Worm (Caenorhabditis elegans) whole organism, L3 larva: ENCODE data around the gene bcl-11.

Experiments used
- R02D3.7 ChIP-seq: fragments of 150-350 bp; optimal IDR thresholded peaks from 2 replicates; lab custom pipeline; 2014; ENCODE audit warnings: missing biosample characterization, missing genetic modification characterization
- ZK546.5 ChIP-seq: sonication (generic microtip); optimal IDR thresholded peaks from 2 replicates; lab custom pipeline; 2017; ENCODE audit warnings: missing biosample characterization, missing genetic modification characterization
- ama-1 ChIP-seq: fragments of 150-350 bp; optimal IDR thresholded peaks from 2 replicates; lab custom pipeline; 2018
- ceh-16 ChIP-seq: sonication (generic microtip); optimal IDR thresholded peaks from 2 replicates; lab custom pipeline; 2017; ENCODE audit warnings: missing biosample characterization, missing genetic modification characterization
- ceh-82 ChIP-seq: fragments of 150-350 bp; optimal IDR thresholded peaks from 2 replicates; lab custom pipeline; 2014; ENCODE audit warnings: missing biosample characterization, missing genetic modification characterization
- ceh-9 ChIP-seq: sonication (generic microtip); optimal IDR thresholded peaks from 2 replicates; lab custom pipeline; 2018; ENCODE audit warnings: missing biosample characterization, missing genetic modification characterization
- daf-12 ChIP-seq: fragments of 150-350 bp; optimal IDR thresholded peaks from 2 replicates; lab custom pipeline; 2014; ENCODE audit warnings: missing biosample characterization, missing genetic modification reagents, missing genetic modification characterization
- egl-27 ChIP-seq: sonication (generic microtip); optimal IDR thresholded peaks from 4 replicates; lab custom pipeline; 2017; ENCODE audit warnings: missing biosample characterization, missing genetic modification reagents, missing genetic modification characterization
- egl-5 ChIP-seq: fragments of 150-350 bp; optimal IDR thresholded peaks from 2 replicates; lab custom pipeline; 2017; ENCODE audit warnings: missing biosample characterization, missing genetic modification reagents, missing genetic modification characterization, inconsistent platforms
- elt-2 ChIP-seq: sonication (generic microtip); optimal IDR thresholded peaks from 2 replicates; lab custom pipeline; 2016; ENCODE audit warnings: missing genetic modification reagents, mild to moderate bottlenecking, missing genetic modification characterization, missing compliant biosample characterization
- elt-3 ChIP-seq, 3 experiments: fragments of 150-350 bp in 1 of 3; sonication (generic microtip) in 2 of 3; optimal IDR thresholded peaks; 2 replicates in 2 of 3; 4 replicates in 1 of 3; lab custom pipeline; 2014 to 2017; ENCODE audit warnings: missing biosample characterization in 3 of 3, missing genetic modification characterization in 3 of 3
- eor-1 ChIP-seq, 2 experiments: fragments of 150-350 bp; optimal IDR thresholded peaks; 2 replicates each; lab custom pipeline; 2014 to 2018; ENCODE audit warnings: missing biosample characterization in 2 of 2, missing genetic modification characterization in 2 of 2
- fkh-2 ChIP-seq: fragments of 150-350 bp; optimal IDR thresholded peaks from 2 replicates; lab custom pipeline; 2014; ENCODE audit warnings: missing biosample characterization, missing genetic modification reagents, missing genetic modification characterization
- fos-1 ChIP-seq: fragments of 150-350 bp; optimal IDR thresholded peaks from 2 replicates; lab custom pipeline; 2014; ENCODE audit warnings: missing biosample characterization, missing genetic modification characterization
- lin-15B ChIP-seq: fragments of 150-350 bp; optimal IDR thresholded peaks from 2 replicates; lab custom pipeline; 2014; ENCODE audit warnings: missing biosample characterization, missing genetic modification characterization
- lin-39 ChIP-seq: fragments of 150-350 bp; optimal IDR thresholded peaks from 2 replicates; lab custom pipeline; 2018; ENCODE audit warnings: missing biosample characterization, missing genetic modification reagents, missing genetic modification characterization
- lsy-12 ChIP-seq: sonication (generic microtip); optimal IDR thresholded peaks from 2 replicates; lab custom pipeline; 2016; ENCODE audit warnings: mild to moderate bottlenecking, missing genetic modification characterization, missing compliant biosample characterization
- mdl-1 ChIP-seq: fragments of 150-350 bp; optimal IDR thresholded peaks from 2 replicates; lab custom pipeline; 2014; ENCODE audit warnings: missing biosample characterization, missing genetic modification characterization
- mml-1 ChIP-seq: fragments of 150-350 bp; sonication (generic microtip); optimal IDR thresholded peaks from 3 replicates; lab custom pipeline; 2014; ENCODE audit warnings: missing biosample characterization, missing genetic modification characterization
- nfya-1 ChIP-seq: sonication (generic microtip); optimal IDR thresholded peaks from 2 replicates; lab custom pipeline; 2017; ENCODE audit warnings: missing genetic modification characterization, mild to moderate bottlenecking, missing compliant biosample characterization, antibody characterized with exemption, moderate library complexity; ENCODE audit not compliant: insufficient read depth
- nhr-12 ChIP-seq: fragments of 150-350 bp; optimal IDR thresholded peaks from 2 replicates; lab custom pipeline; 2014; ENCODE audit warnings: missing biosample characterization, missing genetic modification characterization
- nhr-23 ChIP-seq: fragments of 150-350 bp; optimal IDR thresholded peaks from 2 replicates; lab custom pipeline; 2014; ENCODE audit warnings: missing biosample characterization, missing genetic modification reagents, missing genetic modification characterization
- nhr-237 ChIP-seq: fragments of 150-350 bp; optimal IDR thresholded peaks from 2 replicates; lab custom pipeline; 2014; ENCODE audit warnings: missing biosample characterization, missing genetic modification characterization
- nhr-25 ChIP-seq: sonication (generic microtip); optimal IDR thresholded peaks from 2 replicates; lab custom pipeline; 2017; ENCODE audit warnings: missing biosample characterization, missing genetic modification characterization
- nhr-43 ChIP-seq: sonication (generic microtip); optimal IDR thresholded peaks from 2 replicates; lab custom pipeline; 2016; ENCODE audit warnings: mild to moderate bottlenecking, missing genetic modification characterization, missing compliant biosample characterization; ENCODE audit not compliant: poor library complexity, severe bottlenecking
- nhr-67 ChIP-seq: fragments of 150-350 bp; optimal IDR thresholded peaks from 2 replicates; lab custom pipeline; 2014; ENCODE audit warnings: missing biosample characterization, missing genetic modification characterization
- nhr-76 ChIP-seq: fragments of 150-350 bp; sonication (generic microtip); optimal IDR thresholded peaks from 5 replicates; lab custom pipeline; 2014; ENCODE audit warnings: missing biosample characterization, missing genetic modification characterization
- nhr-77 ChIP-seq: fragments of 150-350 bp; optimal IDR thresholded peaks from 2 replicates; lab custom pipeline; 2014; ENCODE audit warnings: missing biosample characterization, missing genetic modification characterization
- pqm-1 ChIP-seq: fragments of 150-350 bp; optimal IDR thresholded peaks from 2 replicates; lab custom pipeline; 2017; ENCODE audit warnings: missing biosample characterization, missing genetic modification characterization, inconsistent platforms
- zag-1 ChIP-seq: fragments of 150-350 bp; optimal IDR thresholded peaks from 2 replicates; lab custom pipeline; 2014; ENCODE audit warnings: missing biosample characterization, missing genetic modification characterization
- ztf-11 ChIP-seq: fragments of 150-350 bp; optimal IDR thresholded peaks from 2 replicates; lab custom pipeline; 2014; ENCODE audit warnings: missing biosample characterization, missing genetic modification characterization
- ztf-4 ChIP-seq: fragments of 150-350 bp; optimal IDR thresholded peaks from 2 replicates; lab custom pipeline; 2014; ENCODE audit warnings: missing biosample characterization, missing genetic modification characterization

Gene bcl-11

DNA sequence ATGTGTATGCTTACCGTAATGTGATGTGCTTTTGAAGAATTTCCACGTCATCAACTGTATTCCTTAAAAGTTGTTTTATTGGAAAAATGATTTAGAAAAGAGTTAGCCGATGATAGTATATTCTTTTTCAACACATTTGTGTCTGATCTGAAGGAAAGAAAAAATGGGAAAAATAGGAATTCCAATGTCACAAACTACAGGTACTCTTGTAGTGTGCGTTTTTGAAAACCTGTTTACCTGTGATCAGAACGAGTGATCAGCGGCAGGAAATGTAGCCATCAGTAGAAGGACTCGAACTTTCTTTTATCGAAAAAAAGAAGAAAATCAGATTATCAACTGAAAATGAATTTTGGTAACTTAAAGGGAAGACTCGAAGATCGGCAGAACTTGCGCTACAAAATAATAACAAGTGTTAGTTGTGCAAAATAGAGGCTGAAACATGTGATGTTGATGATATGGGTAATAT, 34.1 kb upstream of the bcl-11 start, which contains the start of gene T28C12.15:
Gene T28C12.15 (minus strand): TSS at position 51 of the 466 bp plus-strand sequence.
- TF ChIP-seq pqm-1 (tag; lab: Kevin White, UChicago), result no peak
- TF ChIP-seq lin-39, result no peak
- no peak for TF ChIP-seq mml-1 (tag; lab: Kevin White, UChicago)
- TF ChIP-seq nhr-76 (tag; lab: Kevin White, UChicago), result no peak
- TF ChIP-seq nhr-67 (tag; lab: Kevin White, UChicago), result no peak
- TF ChIP-seq lin-15B (tag; lab: Kevin White, UChicago), result no peak
- TF ChIP-seq ceh-16, result no peak

DNA sequence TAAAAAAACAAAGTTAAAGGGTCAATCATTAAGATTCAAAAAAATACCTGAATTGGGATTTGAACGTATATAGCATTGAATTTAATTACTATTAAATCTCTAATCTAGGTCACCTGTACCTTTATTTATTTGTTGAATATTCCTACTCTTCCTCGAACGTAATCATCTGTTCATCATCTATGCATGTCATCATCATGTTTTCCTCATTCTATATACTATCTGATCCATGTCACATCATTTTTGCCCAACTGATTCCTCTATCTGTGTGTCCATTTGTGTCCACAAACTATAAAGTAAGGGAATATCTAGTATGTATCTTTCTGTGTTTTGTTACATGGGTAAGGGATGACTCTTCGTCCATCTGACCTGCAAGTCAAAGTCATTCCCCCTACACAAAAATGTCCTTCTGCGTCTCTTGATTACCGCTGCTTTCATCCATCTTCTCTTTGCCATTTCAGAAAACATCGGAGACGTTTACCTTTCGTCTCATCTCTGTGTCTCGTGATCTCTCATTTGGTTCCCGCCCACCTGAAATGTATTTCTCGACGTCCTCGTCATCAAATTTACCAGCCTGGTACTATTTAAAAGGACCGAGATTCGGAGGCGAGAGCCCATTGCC, 33.0 kb upstream of the bcl-11 start:
- TF ChIP-seq zag-1 (tag; lab: Kevin White, UChicago), result no peak
- TF ChIP-seq pqm-1 (tag; lab: Kevin White, UChicago), result no peak
- TF ChIP-seq nhr-23, result peak; percentile 53
- no peak for TF ChIP-seq ZK546.5 (tag; lab: Kevin White, UChicago)
- peak; percentile 68 for TF ChIP-seq nhr-25 (tag; lab: Kevin White, UChicago)
- TF ChIP-seq mdl-1 (tag; lab: Kevin White, UChicago), result no peak
- no peak for TF ChIP-seq eor-1 (tag; optimal IDR thresholded peaks at IDR 0.05; lab: Kevin White, UChicago)
- TF ChIP-seq nhr-43 (tag; lab: Kevin White, UChicago), result peak; percentile 20

DNA sequence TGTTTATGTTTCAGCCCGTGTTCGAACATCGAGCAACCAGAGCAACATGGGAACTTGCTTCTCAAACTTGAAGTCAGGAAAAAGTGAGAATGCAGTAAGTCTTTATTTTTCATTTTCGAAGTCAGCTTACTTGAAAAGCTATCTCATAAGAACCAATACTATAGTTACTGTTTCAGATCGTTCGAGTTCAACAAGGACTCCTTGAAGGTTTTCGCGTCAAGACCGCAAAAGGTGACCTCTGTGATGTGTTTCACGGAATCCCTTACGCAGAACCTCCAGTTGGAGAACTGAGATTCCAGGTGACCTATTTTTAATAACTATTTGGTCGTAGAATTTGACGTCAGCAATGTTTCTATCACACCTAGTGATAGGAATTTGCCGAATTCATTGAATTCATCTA, 32.2 kb upstream of the bcl-11 start:
- TF ChIP-seq nhr-43 (tag; lab: Kevin White, UChicago) (no peak), nhr-12 (no peak), egl-27 (tag; lab: Kevin White, UChicago) (no peak), nhr-76 (tag; lab: Kevin White, UChicago) (no peak), egl-5 (tag; lab: Kevin White, UChicago) (no peak), fkh-2 (tag; lab: Kevin White, UChicago) (no peak), elt-2 (no peak), mml-1 (tag; lab: Kevin White, UChicago) (no peak), nhr-77 (tag; lab: Kevin White, UChicago) (no peak), nhr-23 (no peak), ztf-4 (no peak), fos-1 (tag; lab: Kevin White, UChicago) (no peak)
- TF ChIP-seq, all 47 proteins: peak for 0

DNA sequence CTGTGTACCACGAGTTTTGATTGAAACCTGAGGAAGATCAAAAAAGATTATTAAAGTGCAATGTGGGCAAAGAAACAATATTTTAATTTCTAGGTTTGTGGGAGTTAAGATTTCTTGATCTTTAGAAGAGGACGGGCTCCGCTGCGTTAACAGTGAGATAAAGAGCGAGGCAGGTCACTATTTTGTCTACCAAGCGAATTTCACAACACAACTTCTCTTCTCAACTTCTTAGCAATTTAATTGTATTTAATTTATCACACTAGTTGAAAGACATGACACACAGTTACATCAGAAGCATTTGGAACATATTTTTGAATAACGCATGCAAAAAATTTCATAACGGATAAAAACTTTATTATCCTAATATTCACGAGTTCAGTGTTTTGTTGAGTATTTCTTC, 29.4 kb upstream of the bcl-11 start:
- peak; percentile 9 for TF ChIP-seq ama-1 (lab: Kevin White, UChicago)
- no peak for TF ChIP-seq ztf-4
- peak in 1 of 3 experiments; percentile 33 for TF ChIP-seq elt-3 (tag; optimal IDR thresholded peaks at IDR 0.05; lab: Kevin White, UChicago)
- TF ChIP-seq nfya-1, result no peak
- no peak for TF ChIP-seq fos-1 (tag; lab: Kevin White, UChicago)
- no peak for TF ChIP-seq ceh-9
- TF ChIP-seq nhr-76 (tag; lab: Kevin White, UChicago), result no peak
- TF ChIP-seq ceh-82 (tag; lab: Kevin White, UChicago), result no peak
- no peak for TF ChIP-seq lin-15B (tag; lab: Kevin White, UChicago)
- TF ChIP-seq nhr-77 (tag; lab: Kevin White, UChicago), result no peak
- no peak for TF ChIP-seq mdl-1 (tag; lab: Kevin White, UChicago)
- TF ChIP-seq lsy-12, result no peak

DNA sequence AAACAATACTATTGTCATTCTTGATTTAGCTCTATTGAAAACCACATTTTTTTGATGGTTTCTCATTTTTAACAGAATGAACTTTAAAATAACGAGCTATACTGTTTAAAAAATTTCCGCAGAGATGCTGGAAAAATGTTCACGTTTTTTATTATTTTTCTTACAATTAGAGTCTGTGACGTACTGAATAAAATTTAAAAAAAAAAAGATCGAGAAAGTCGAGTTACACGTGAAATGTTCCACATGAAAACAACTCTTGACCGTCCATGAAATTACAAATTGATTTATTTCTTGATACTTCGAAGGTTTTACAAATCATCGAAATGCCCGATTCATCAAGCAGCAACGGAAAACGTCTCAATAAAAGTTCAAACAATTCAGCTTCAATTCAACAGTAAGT, 28.8 kb upstream of the bcl-11 start, which contains the start of gene fbxa-202:
Gene fbxa-202 (plus strand): TSS at position 301 of the 400 bp plus-strand sequence.
- TF ChIP-seq nhr-25 (tag; lab: Kevin White, UChicago) (no peak), daf-12 (tag; lab: Kevin White, UChicago) (no peak), ztf-11 (tag; lab: Kevin White, UChicago) (no peak), ama-1 (lab: Kevin White, UChicago) (no peak), nhr-237 (tag; lab: Kevin White, UChicago) (no peak), ceh-9 (no peak), R02D3.7 (tag; lab: Kevin White, UChicago) (no peak), pqm-1 (tag; lab: Kevin White, UChicago) (no peak)
